Fruit fly (Drosophila melanogaster) whole organism, embryonic: Measurements from ENCODE around the gene Tmtc4.

Experiments
- CG10209 ChIP-seq: fragments of 200-800 bp; sonication (Bioruptor generic); optimal IDR thresholded peaks from 3 replicates; lab custom pipeline; 2017; ENCODE audit warnings: missing biosample characterization, mild to moderate bottlenecking, missing genetic modification characterization, missing genetic modification reagents
- CG1024 ChIP-seq: fragments of 200-800 bp; sonication (Bioruptor generic); IDR thresholded peaks from 2 replicates; pipeline ENCODE4 v1.3.6; 2022; ENCODE audit warnings: missing biosample characterization, missing genetic modification characterization
- CG15514 ChIP-seq: fragments of 200-800 bp; sonication (Bioruptor generic); optimal IDR thresholded peaks from 3 replicates; lab custom pipeline; 2017; ENCODE audit warnings: missing biosample characterization, missing genetic modification characterization, mild to moderate bottlenecking, moderate library complexity, missing genetic modification reagents
- CG1602 ChIP-seq: fragments of 200-800 bp; sonication (Bioruptor generic); optimal IDR thresholded peaks from 3 replicates; lab custom pipeline; 2016; ENCODE audit warnings: missing biosample characterization, missing genetic modification characterization
- CG16813 ChIP-seq: fragments of 200-800 bp; sonication (Bioruptor generic); IDR thresholded peaks from 3 replicates; pipeline ENCODE4 v1.3.6; 2022; ENCODE audit warnings: missing biosample characterization, missing genetic modification characterization; ENCODE audit not compliant: partially characterized antibody
- CG17186 ChIP-seq: fragments of 200-800 bp; sonication (Bioruptor generic); optimal IDR thresholded peaks from 3 replicates; lab custom pipeline; 2017; ENCODE audit warnings: missing biosample characterization, missing genetic modification reagents, missing genetic modification characterization
- CG17359 ChIP-seq: fragments of 200-800 bp; sonication (Bioruptor generic); optimal IDR thresholded peaks from 3 replicates; lab custom pipeline; 2018; ENCODE audit warnings: missing biosample characterization, mild to moderate bottlenecking, missing genetic modification characterization, moderate library complexity
- CG18599 ChIP-seq: fragments of 200-800 bp; sonication (Bioruptor generic); optimal IDR thresholded peaks from 3 replicates; lab custom pipeline; 2017; ENCODE audit warnings: missing biosample characterization, missing genetic modification characterization, mild to moderate bottlenecking, moderate library complexity, missing genetic modification reagents
- CG2129 ChIP-seq: fragments of 200-800 bp; sonication (Bioruptor generic); IDR thresholded peaks from 2 replicates; pipeline ENCODE4 v1.3.6; 2022; ENCODE audit warnings: missing biosample characterization, missing genetic modification characterization; ENCODE audit not compliant: partially characterized antibody
- CG30020 ChIP-seq: fragments of 200-800 bp; optimal IDR thresholded peaks from 2 replicates; lab custom pipeline; 2019; ENCODE audit warnings: missing biosample characterization, mild to moderate bottlenecking, missing genetic modification characterization, moderate library complexity
- CG3995 ChIP-seq: fragments of 200-800 bp; sonication (Bioruptor generic); optimal IDR thresholded peaks from 3 replicates; lab custom pipeline; 2016; ENCODE audit warnings: missing biosample characterization, missing genetic modification characterization
- CG4617 ChIP-seq: fragments of 200-800 bp; sonication (Bioruptor generic); optimal IDR thresholded peaks from 3 replicates; lab custom pipeline; 2016; ENCODE audit warnings: missing biosample characterization, missing genetic modification characterization, borderline replicate concordance
- CG5180 ChIP-seq: fragments of 200-800 bp; sonication (Bioruptor generic); optimal IDR thresholded peaks from 3 replicates; lab custom pipeline; 2017; ENCODE audit warnings: missing biosample characterization, missing genetic modification characterization, mild to moderate bottlenecking, moderate library complexity, missing genetic modification reagents
- CG5245 ChIP-seq: fragments of 200-800 bp; sonication (Bioruptor generic); optimal IDR thresholded peaks from 3 replicates; lab custom pipeline; 2016; ENCODE audit warnings: missing biosample characterization, missing genetic modification characterization
- CG6272 ChIP-seq: fragments of 200-800 bp; sonication (Bioruptor generic); IDR thresholded peaks from 2 replicates; pipeline ENCODE4 v1.3.6; 2022; ENCODE audit warnings: missing biosample characterization, missing genetic modification characterization
- CG6854 ChIP-seq: fragments of 200-800 bp; sonication (Bioruptor generic); optimal IDR thresholded peaks from 3 replicates; lab custom pipeline; 2017; ENCODE audit warnings: missing biosample characterization, mild to moderate bottlenecking, missing genetic modification characterization
- CG7271 ChIP-seq: fragments of 200-800 bp; sonication (Bioruptor generic); optimal IDR thresholded peaks from 2 replicates; lab custom pipeline; 2018; ENCODE audit warnings: missing biosample characterization, mild to moderate bottlenecking, missing genetic modification characterization, moderate library complexity
- CG7745 ChIP-seq: fragments of 200-800 bp; sonication (Bioruptor generic); optimal IDR thresholded peaks from 2 replicates; lab custom pipeline; 2018; ENCODE audit warnings: missing biosample characterization, mild to moderate bottlenecking, missing genetic modification characterization, moderate library complexity
- CG8388 ChIP-seq: fragments of 200-800 bp; sonication (Bioruptor generic); optimal IDR thresholded peaks from 2 replicates; lab custom pipeline; 2019; ENCODE audit warnings: missing biosample characterization, mild to moderate bottlenecking, missing genetic modification characterization, moderate library complexity
- CG8944 ChIP-seq: fragments of 200-800 bp; sonication (Bioruptor generic); optimal IDR thresholded peaks from 3 replicates; lab custom pipeline; 2016; ENCODE audit warnings: missing biosample characterization, missing genetic modification characterization
- CG9797 ChIP-seq: fragments of 200-800 bp; sonication (Bioruptor generic); optimal IDR thresholded peaks from 3 replicates; lab custom pipeline; 2018; ENCODE audit warnings: missing biosample characterization, mild to moderate bottlenecking, missing genetic modification characterization
- Chrac-16 ChIP-seq: fragments of 200-800 bp; sonication (Bioruptor generic); optimal IDR thresholded peaks from 3 replicates; lab custom pipeline; 2016; ENCODE audit warnings: missing biosample characterization, missing genetic modification characterization
- Dll ChIP-seq: fragments of 200-800 bp; sonication (Bioruptor generic); IDR thresholded peaks from 4 replicates; pipeline ENCODE4 v1.3.6; 2022; ENCODE audit warnings: missing biosample characterization, missing genetic modification characterization; ENCODE audit not compliant: partially characterized antibody
- Dp ChIP-seq: fragments of 200-800 bp; sonication (Bioruptor generic); optimal IDR thresholded peaks from 2 replicates; lab custom pipeline; 2018; ENCODE audit warnings: missing biosample characterization, mild to moderate bottlenecking, missing genetic modification characterization, moderate library complexity
- E2f2 ChIP-seq: fragments of 200-800 bp; sonication (Bioruptor generic); IDR thresholded peaks from 2 replicates; pipeline ENCODE4 v1.3.6; 2022; ENCODE audit warnings: missing biosample characterization, missing genetic modification characterization
- Ets97D ChIP-seq: fragments of 200-800 bp; sonication (Bioruptor generic); optimal IDR thresholded peaks from 3 replicates; lab custom pipeline; 2016; ENCODE audit warnings: missing biosample characterization, missing genetic modification characterization
- Fer1 ChIP-seq: fragments of 200-800 bp; sonication (Bioruptor generic); optimal IDR thresholded peaks from 2 replicates; lab custom pipeline; 2017; ENCODE audit warnings: missing biosample characterization, mild to moderate bottlenecking, missing genetic modification characterization
- Hand ChIP-seq: fragments of 200-800 bp; sonication (Bioruptor generic); optimal IDR thresholded peaks from 2 replicates; lab custom pipeline; 2017; ENCODE audit warnings: mild to moderate bottlenecking, missing biosample characterization, missing genetic modification reagents, missing genetic modification characterization
- Hmx ChIP-seq: fragments of 200-800 bp; sonication (Bioruptor generic); optimal IDR thresholded peaks from 2 replicates; lab custom pipeline; 2016; ENCODE audit warnings: missing biosample characterization, missing genetic modification characterization
- Lhr ChIP-seq: fragments of 200-800 bp; sonication (Bioruptor generic); optimal IDR thresholded peaks from 3 replicates; lab custom pipeline; 2017; ENCODE audit warnings: mild to moderate bottlenecking, missing biosample characterization, missing genetic modification reagents, missing genetic modification characterization
- MBD-R2 ChIP-seq: fragments of 200-800 bp; sonication (Bioruptor generic); IDR thresholded peaks from 2 replicates; pipeline ENCODE4 v1.3.6; 2022; ENCODE audit warnings: missing biosample characterization, missing genetic modification characterization
- MESR4 ChIP-seq: fragments of 200-800 bp; sonication (Bioruptor generic); optimal IDR thresholded peaks from 2 replicates; lab custom pipeline; 2018; ENCODE audit warnings: missing biosample characterization, mild to moderate bottlenecking, missing genetic modification characterization, moderate library complexity
- MTF-1 ChIP-seq: fragments of 200-800 bp; sonication (Bioruptor generic); optimal IDR thresholded peaks from 2 replicates; lab custom pipeline; 2018; ENCODE audit warnings: missing biosample characterization, mild to moderate bottlenecking, missing genetic modification characterization, borderline replicate concordance
- Med ChIP-seq: fragments of 200-800 bp; sonication (Bioruptor generic); peaks from one replicate; lab custom pipeline; 2016; ENCODE audit warnings: missing biosample characterization, missing genetic modification characterization, mild to moderate bottlenecking, inconsistent platforms, moderate library complexity
- NK7.1 ChIP-seq: fragments of 200-800 bp; sonication (Bioruptor generic); optimal IDR thresholded peaks from 3 replicates; lab custom pipeline; 2016; ENCODE audit warnings: missing biosample characterization, missing genetic modification characterization
- Ptx1 ChIP-seq: fragments of 200-800 bp; sonication (Bioruptor generic); IDR thresholded peaks from 2 replicates; pipeline ENCODE4 v1.3.6; 2022; ENCODE audit warnings: missing biosample characterization, missing genetic modification characterization
- Sin3A ChIP-seq: fragments of >200 bp; optimal IDR thresholded peaks from 2 replicates; lab custom pipeline; 2018
- Sox102F ChIP-seq: fragments of 200-800 bp; sonication (Bioruptor generic); optimal IDR thresholded peaks from 2 replicates; lab custom pipeline; 2018; ENCODE audit warnings: missing biosample characterization, mild to moderate bottlenecking, missing genetic modification characterization, moderate library complexity
- bbx ChIP-seq: fragments of 200-800 bp; sonication (Bioruptor generic); IDR thresholded peaks from 2 replicates; pipeline ENCODE4 v1.3.6; 2022; ENCODE audit warnings: missing biosample characterization, missing genetic modification characterization; ENCODE audit not compliant: partially characterized antibody
- gcm ChIP-seq: fragments of 200-800 bp; sonication (Bioruptor generic); optimal IDR thresholded peaks from 2 replicates; lab custom pipeline; 2019; ENCODE audit warnings: missing biosample characterization, mild to moderate bottlenecking, missing genetic modification characterization, moderate library complexity
- gfzf ChIP-seq: fragments of 200-800 bp; sonication (Bioruptor generic); optimal IDR thresholded peaks from 2 replicates; lab custom pipeline; 2016; ENCODE audit warnings: missing biosample characterization, mild to moderate bottlenecking, missing genetic modification characterization, moderate library complexity
- her ChIP-seq: fragments of 200-800 bp; sonication (Bioruptor generic); optimal IDR thresholded peaks from 2 replicates; lab custom pipeline; 2016; ENCODE audit warnings: missing biosample characterization, missing genetic modification characterization
- luna ChIP-seq: fragments of 200-800 bp; sonication (Bioruptor generic); optimal IDR thresholded peaks from 2 replicates; lab custom pipeline; 2016; ENCODE audit warnings: missing biosample characterization, missing genetic modification characterization
- pan ChIP-seq, 4 experiments: fragments of >200 bp in 3 of 4; fragments of 200-800 bp in 1 of 4; sonication (Bioruptor generic) in 1 of 4; optimal IDR thresholded peaks in 3 of 4; IDR thresholded peaks in 1 of 4; 2 replicates each; pipeline versions ENCODE4 v1.3.6 to Lab custom; 2017 to 2022; ENCODE audit warnings: missing biosample characterization in 2 of 4, missing genetic modification characterization in 2 of 4, mixed read lengths in 1 of 4
- pfk ChIP-seq: fragments of 200-800 bp; sonication (Bioruptor generic); optimal IDR thresholded peaks from 2 replicates; lab custom pipeline; 2018; ENCODE audit warnings: missing biosample characterization, mild to moderate bottlenecking, missing genetic modification characterization, moderate library complexity
- pzg ChIP-seq: fragments of 200-800 bp; sonication (Bioruptor generic); optimal IDR thresholded peaks from 3 replicates; lab custom pipeline; 2018; ENCODE audit warnings: missing biosample characterization, mild to moderate bottlenecking, missing genetic modification characterization, moderate library complexity
- trem ChIP-seq: fragments of 200-800 bp; optimal IDR thresholded peaks from 3 replicates; lab custom pipeline; 2019; ENCODE audit warnings: missing biosample characterization, mild to moderate bottlenecking, missing genetic modification characterization, moderate library complexity
- tx ChIP-seq: fragments of 200-800 bp; sonication (Bioruptor generic); optimal IDR thresholded peaks from 2 replicates; lab custom pipeline; 2016; ENCODE audit warnings: missing biosample characterization, missing genetic modification characterization

Gene Tmtc4

dm6 chr3R:15320747-15321085 is 30.3 kb upstream of the Tmtc4 start, which contains the start of gene ear:
ear (plus strand) TSS chr3R:15320756.
- TF ChIP-seq Sox102F (GFP tag; lab: Kevin White, UChicago) (no peak), MBD-R2 (GFP tag; lab: Robert Waterston, UW) (peak; percentile 48), Hand (GFP tag; lab: Kevin White, UChicago) (no peak), CG10209 (no peak), CG16813 (GFP tag; lab: Robert Waterston, UW) (no peak), CG17186 (GFP tag; lab: Kevin White, UChicago) (peak; percentile 55), CG4617 (GFP tag; lab: Kevin White, UChicago) (peak; percentile 82), CG1602 (GFP tag; lab: Kevin White, UChicago) (no peak), Dll (GFP tag; lab: Robert Waterston, UW) (0 out of 4 replicates have a peak, but pooled peaks have one; percentile 25), CG6272 (GFP tag; lab: Robert Waterston, UW) (no peak), Ptx1 (GFP tag; lab: Robert Waterston, UW) (no peak), CG1024 (GFP tag; lab: Robert Waterston, UW) (no peak), CG17359 (tag; lab: Kevin White, UChicago) (no peak), bbx (0 out of 2 replicates have a peak, but pooled peaks have one; percentile 7), MESR4 (GFP tag; lab: Kevin White, UChicago) (peak; percentile 87), CG7271 (no peak), Hmx (GFP tag; lab: Kevin White, UChicago) (no peak), Fer1 (GFP tag; lab: Kevin White, UChicago) (no peak), Med (peak; percentile 11), tx (GFP tag; lab: Kevin White, UChicago) (no peak), pzg (GFP tag; lab: Kevin White, UChicago) (peak; percentile 50), CG9797 (GFP tag; lab: Kevin White, UChicago) (peak; percentile 40), CG5180 (GFP tag; lab: Kevin White, UChicago) (no peak), CG8388 (GFP tag; lab: Kevin White, UChicago) (no peak), CG5245 (GFP tag; lab: Kevin White, UChicago) (no peak), CG18599 (GFP tag; lab: Kevin White, UChicago) (no peak), Sin3A (lab: Kevin White, UChicago) (peak; percentile 0), Ets97D (GFP tag; lab: Kevin White, UChicago) (no peak), CG7745 (tag; lab: Kevin White, UChicago) (no peak), gfzf (GFP tag; lab: Kevin White, UChicago) (peak; percentile 81), her (GFP tag; lab: Kevin White, UChicago) (no peak)

DNA sequence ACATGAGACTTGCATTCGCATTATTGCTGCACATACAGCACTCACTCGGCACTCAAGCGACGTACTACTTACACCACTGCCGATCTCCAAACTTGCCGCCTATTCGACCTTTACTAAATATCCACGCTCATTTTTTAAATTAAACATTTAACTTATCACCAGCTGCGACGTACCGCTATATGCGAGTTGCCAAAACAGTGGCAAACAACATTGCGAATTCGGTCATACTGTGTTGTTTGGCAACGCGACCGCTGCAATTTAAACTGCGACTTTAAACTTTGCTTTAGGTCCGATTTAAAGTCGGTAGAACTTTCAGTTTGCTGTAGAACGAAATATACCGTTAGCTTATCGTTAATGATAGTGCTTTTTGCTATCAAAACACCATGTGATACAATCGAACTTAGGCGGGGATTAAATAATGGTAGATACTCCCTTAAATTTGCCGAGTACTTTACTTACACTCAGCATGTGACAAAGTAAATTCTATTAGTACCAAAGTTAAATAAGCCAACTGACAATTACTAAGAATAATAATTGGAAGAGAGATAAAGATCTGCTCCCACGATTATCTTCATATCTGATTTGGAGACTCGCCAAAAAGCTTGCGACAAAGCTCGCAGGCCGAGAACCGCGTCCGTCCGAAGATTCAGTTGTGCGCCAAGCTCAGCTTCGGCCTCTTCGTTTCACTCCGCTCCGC is 22.8 kb upstream of the Tmtc4 start, which contains the start of the genes CG6236 and ea:
Gene CG6236 (minus strand): TSS at position 187 of the 697 bp plus-strand sequence.
Gene ea (plus strand): TSS at position 647 of the 697 bp plus-strand sequence.
- peak; percentile 30 for TF ChIP-seq Dp (GFP tag; lab: Kevin White, UChicago)
- TF ChIP-seq Lhr (GFP tag; lab: Kevin White, UChicago): no peak
- no peak for TF ChIP-seq pfk (GFP tag; lab: Kevin White, UChicago)
- TF ChIP-seq NK7.1 (GFP tag; lab: Kevin White, UChicago): no peak
- no peak for TF ChIP-seq CG30020 (tag; lab: Kevin White, UChicago)
- TF ChIP-seq E2f2 (GFP tag; lab: Robert Waterston, UW): peak; percentile 40
- TF ChIP-seq gfzf (GFP tag; lab: Kevin White, UChicago): peak; percentile 78
- no peak for TF ChIP-seq Chrac-16 (GFP tag; lab: Kevin White, UChicago)
- TF ChIP-seq CG3995 (GFP tag; lab: Kevin White, UChicago): peak; percentile 61
- TF ChIP-seq CG6854 (GFP tag; lab: Kevin White, UChicago): peak; percentile 9
- TF ChIP-seq pan (optimal IDR thresholded peaks at IDR 0.05; lab: Kevin White, UChicago): no peak
- no peak for TF ChIP-seq pan (GFP tag; optimal IDR thresholded peaks at IDR 0.05 in 1 of 2, IDR thresholded peaks at IDR 0.05 in 1 of 2)
- TF ChIP-seq MTF-1 (GFP tag; lab: Kevin White, UChicago): no peak
- no peak for TF ChIP-seq luna (GFP tag; lab: Kevin White, UChicago)
- no peak for TF ChIP-seq trem (tag; lab: Kevin White, UChicago)
- TF ChIP-seq CG15514 (GFP tag; lab: Kevin White, UChicago): peak; percentile 62
- TF ChIP-seq gcm: no peak
- TF ChIP-seq CG2129 (GFP tag; lab: Robert Waterston, UW): no peak
- no peak for TF ChIP-seq CG8944
